Fruit fly (Drosophila melanogaster) ovary, adult (tissue): ENCODE measurements around the gene CG33710.

Experiments used
- CG17801 ChIP-seq: fragments of 200-800 bp; optimal IDR thresholded peaks from 2 replicates; lab custom pipeline; 2019; ENCODE audit warnings: missing biosample characterization, mild to moderate bottlenecking, missing genetic modification characterization, moderate library complexity; ENCODE audit not compliant: partially characterized antibody

The CG33710 gene

dm6 chr3L:19952690-19953089 is at the start of gene CG33710:
Gene CG33710 (minus strand): TSS chr3L:19952790.
- TF ChIP-seq CG17801 (GFP tag; lab: Kevin White, UChicago) = no peak

- no peak for TF ChIP-seq CG17801 (GFP tag; lab: Kevin White, UChicago)
Observed at dm6 chr3L:20000878-20001640, 48.5 kb upstream of the CG33710 start.

dm6 chr3L:20000081-20000736 is 47.6 kb upstream of the CG33710 start, which contains the start of the genes Tom20 and Gabat:
Gene Tom20 (plus strand): TSS chr3L:20000644.
Gene Gabat (minus strand): TSS chr3L:20000686.
- TF ChIP-seq CG17801 (GFP tag; lab: Kevin White, UChicago) = no peak

dm6 chr3L:19994015-19994414 is 41.4 kb upstream of the CG33710 start:
- no peak for TF ChIP-seq CG17801 (GFP tag; lab: Kevin White, UChicago)

- TF ChIP-seq CG17801 (GFP tag; lab: Kevin White, UChicago) = no peak
Observed at dm6 chr3L:19991714-19992231, 39.2 kb upstream of the CG33710 start, which contains the start of the genes CG7646 and Nca. Gene CG7646 (plus strand): TSS chr3L:19991887. Gene Nca (plus strand): TSS chr3L:19991887.

- TF ChIP-seq CG17801 (GFP tag; lab: Kevin White, UChicago) = no peak
Observed at dm6 chr3L:19991120-19991519, 38.5 kb upstream of the CG33710 start, which contains the start of gene fln. Gene fln (minus strand): TSS chr3L:19991220.

- TF ChIP-seq CG17801 (GFP tag; lab: Kevin White, UChicago) = no peak
Observed at dm6 chr3L:19988891-19989290, 36.3 kb upstream of the CG33710 start, which contains the start of gene Csas. Gene Csas (minus strand): TSS chr3L:19988991.

- TF ChIP-seq CG17801 (GFP tag; lab: Kevin White, UChicago) = no peak
Observed at dm6 chr3L:19985768-19986167, 33.2 kb upstream of the CG33710 start, which contains the start of the genes hale and schuy. Gene hale (minus strand): TSS chr3L:19985868. Gene schuy (plus strand): TSS chr3L:19986093.

dm6 chr3L:19981385-19981784 is 28.8 kb upstream of the CG33710 start, which contains the start of gene CG17732:
Gene CG17732 (plus strand): TSS chr3L:19981685.
- no peak for TF ChIP-seq CG17801 (GFP tag; lab: Kevin White, UChicago)

dm6 chr3L:19979592-19979991 is 27.0 kb upstream of the CG33710 start, which contains the start of gene CG14182:
Gene CG14182 (minus strand): TSS chr3L:19979812.
- TF ChIP-seq CG17801 (GFP tag; lab: Kevin White, UChicago) = peak; percentile 2

dm6 chr3L:19978088-19978487 is 25.5 kb upstream of the CG33710 start:
- no peak for TF ChIP-seq CG17801 (GFP tag; lab: Kevin White, UChicago)

- TF ChIP-seq CG17801 (GFP tag; lab: Kevin White, UChicago) = no peak
Observed at dm6 chr3L:19968725-19969598, 16.4 kb upstream of the CG33710 start.

dm6 chr3L:19961805-19962204 is 9.2 kb upstream of the CG33710 start:
- no peak for TF ChIP-seq CG17801 (GFP tag; lab: Kevin White, UChicago)

dm6 chr3L:19955699-19956098 is 3.1 kb upstream of the CG33710 start, which contains the start of gene CG42263:
Gene CG42263 (minus strand): TSS chr3L:19955799.
- no peak for TF ChIP-seq CG17801 (GFP tag; lab: Kevin White, UChicago)
